Fruit fly (Drosophila melanogaster) Kc167 (cell line): ENCODE results near the gene CG44836.

Source experiments
- Myc ChIP-seq: fragments of >200 bp; optimal IDR thresholded peaks from 2 replicates; lab custom pipeline; 2017; ENCODE audit warnings: missing external identifiers
- insv ChIP-seq: fragments of >200 bp; optimal IDR thresholded peaks from 3 replicates; lab custom pipeline; 2018; ENCODE audit warnings: missing external identifiers
- ttk ChIP-seq: sonication (Bioruptor generic); optimal IDR thresholded peaks from 2 replicates; lab custom pipeline; 2017; ENCODE audit warnings: missing external identifiers

- no peak for TF ChIP-seq ttk (lab: Kevin White, UChicago)
- TF ChIP-seq Myc (lab: Kevin White, UChicago): no peak
- no peak for TF ChIP-seq insv
Measured at dm6 chr3L:16393700-16394099, 6.4 kb downstream of the CG44836 start.
